Worm (Caenorhabditis elegans) whole organism, early embryonic: ENCODE data around the gene dpy-10.

Experiments
- B0310.2 ChIP-seq: sonication (generic microtip); optimal IDR thresholded peaks from 2 replicates; lab custom pipeline; 2016; ENCODE audit warnings: mild to moderate bottlenecking, missing genetic modification characterization, missing compliant biosample characterization
- F13C5.2 ChIP-seq: sonication (generic microtip); optimal IDR thresholded peaks from 2 replicates; lab custom pipeline; 2017; ENCODE audit warnings: mild to moderate bottlenecking, missing genetic modification characterization, inconsistent platforms, missing compliant biosample characterization
- aly-1 ChIP-seq: sonication (generic microtip); optimal IDR thresholded peaks from 2 replicates; lab custom pipeline; 2016; ENCODE audit warnings: missing genetic modification characterization, missing compliant biosample characterization
- ama-1 ChIP-seq: fragments of 150-350 bp; optimal IDR thresholded peaks from 2 replicates; lab custom pipeline; 2014
- ceh-13 ChIP-seq: fragments of 200-800 bp; sonication (Bioruptor generic); optimal IDR thresholded peaks from 2 replicates; lab custom pipeline; 2018; ENCODE audit warnings: mild to moderate bottlenecking, missing genetic modification characterization, missing compliant biosample characterization
- ceh-36 ChIP-seq: sonication (generic microtip); optimal IDR thresholded peaks from 2 replicates; lab custom pipeline; 2016; ENCODE audit warnings: missing genetic modification characterization, inconsistent platforms, missing compliant biosample characterization
- ets-7 ChIP-seq: sonication (generic microtip); optimal IDR thresholded peaks from 2 replicates; lab custom pipeline; 2016; ENCODE audit warnings: missing genotype, missing genetic modification characterization, missing compliant biosample characterization
- flt-1 ChIP-seq: fragments of 200-800 bp; sonication (Bioruptor generic); IDR thresholded peaks from 2 replicates; pipeline ENCODE4 v1.3.6; 2022; ENCODE audit warnings: missing genetic modification characterization, missing compliant biosample characterization
- hmbx-1 ChIP-seq: sonication (generic microtip); optimal IDR thresholded peaks from 2 replicates; lab custom pipeline; 2016; ENCODE audit warnings: mild to moderate bottlenecking, missing genetic modification characterization, missing compliant biosample characterization
- hmg-4 ChIP-seq: fragments of 200-800 bp; sonication (Bioruptor generic); optimal IDR thresholded peaks from 2 replicates; lab custom pipeline; 2018; ENCODE audit warnings: mild to moderate bottlenecking, missing genetic modification characterization, missing compliant biosample characterization
- hnd-1 ChIP-seq: sonication (generic microtip); optimal IDR thresholded peaks from 2 replicates; lab custom pipeline; 2016; ENCODE audit warnings: missing genetic modification characterization, missing compliant biosample characterization
- pes-1 ChIP-seq: fragments of 200-800 bp; sonication (Bioruptor generic); IDR thresholded peaks from 2 replicates; pipeline ENCODE4 v1.3.6; 2022; ENCODE audit warnings: missing genetic modification reagents, missing genetic modification characterization, missing compliant biosample characterization
- scrt-1 ChIP-seq: fragments of 200-800 bp; sonication (Bioruptor generic); IDR thresholded peaks from 2 replicates; pipeline ENCODE4 v1.3.6; 2022; ENCODE audit warnings: missing genetic modification characterization, missing compliant biosample characterization
- sea-1 ChIP-seq: fragments of 200-800 bp; sonication (Bioruptor generic); conservative IDR thresholded peaks from 2 replicates; pipeline ENCODE4 v1.3.6; 2022; ENCODE audit warnings: missing genetic modification characterization, missing compliant biosample characterization
- tbx-11 ChIP-seq: fragments of 200-800 bp; sonication (Bioruptor generic); IDR thresholded peaks from 2 replicates; pipeline ENCODE4 v1.3.6; 2022; ENCODE audit warnings: missing genetic modification characterization, missing compliant biosample characterization
- tbx-37 ChIP-seq: fragments of 200-800 bp; sonication (Bioruptor generic); conservative IDR thresholded peaks from 2 replicates; pipeline ENCODE4 v1.3.6; 2022; ENCODE audit warnings: missing genetic modification reagents, missing genetic modification characterization, missing compliant biosample characterization
- tra-4 ChIP-seq: sonication (generic microtip); optimal IDR thresholded peaks from 2 replicates; lab custom pipeline; 2017; ENCODE audit warnings: missing genetic modification characterization, missing compliant biosample characterization

The dpy-10 gene

DNA sequence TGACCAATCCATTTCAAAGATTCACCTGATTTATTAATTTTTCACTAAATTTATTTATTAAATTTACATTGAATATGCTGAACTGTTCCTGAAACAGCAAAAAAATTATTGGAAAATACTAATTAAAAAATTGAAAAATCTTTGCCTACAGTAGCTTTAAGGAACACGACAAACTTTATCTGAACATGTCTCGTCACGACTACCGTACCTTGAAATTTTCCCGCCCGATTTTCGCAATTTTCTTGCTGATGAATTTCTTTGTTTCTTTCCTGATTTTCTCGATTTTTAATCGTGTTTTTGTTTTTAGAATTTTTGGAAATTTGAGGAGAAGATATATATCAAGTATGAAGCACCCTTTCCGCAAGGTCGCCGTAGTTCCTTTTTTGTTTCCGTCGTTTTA, 29.1 kb downstream of the dpy-10 start:
- TF ChIP-seq ets-7 (tag; lab: Kevin White, UChicago) (no peak), sea-1 (no peak), hmg-4 (GFP tag; lab: Kevin White, UChicago) (no peak), ceh-13 (no peak), pes-1 (no peak), hnd-1 (tag; lab: Kevin White, UChicago) (no peak), flt-1 (no peak), tbx-11 (no peak), B0310.2 (tag; lab: Kevin White, UChicago) (no peak), F13C5.2 (tag; lab: Kevin White, UChicago) (no peak), aly-1 (tag; lab: Kevin White, UChicago) (no peak), ceh-36 (tag; lab: Kevin White, UChicago) (no peak), scrt-1 (no peak)

DNA sequence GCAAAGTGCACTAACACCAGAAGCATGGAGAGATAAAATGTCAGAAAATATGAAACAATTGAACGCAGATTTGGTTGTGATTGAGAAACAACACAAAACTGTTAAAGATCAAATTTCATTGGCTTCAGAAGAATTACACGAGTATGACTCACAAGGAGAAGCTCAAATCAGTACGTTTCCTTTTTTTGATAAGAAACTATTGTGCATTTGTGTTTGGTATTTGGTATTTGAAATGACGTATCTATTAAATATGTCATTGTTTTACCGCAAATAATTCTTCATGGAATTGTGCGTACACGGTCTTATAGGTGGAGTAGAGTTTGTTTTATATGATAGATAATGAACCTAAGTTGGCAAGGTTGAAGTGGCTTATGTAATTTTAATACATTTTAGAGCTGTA, 30.5 kb downstream of the dpy-10 start:
- TF ChIP-seq scrt-1: no peak
- no peak for TF ChIP-seq pes-1
- TF ChIP-seq ama-1 (lab: Kevin White, UChicago): no peak
- TF ChIP-seq hmg-4 (GFP tag; lab: Kevin White, UChicago): no peak
- no peak for TF ChIP-seq hnd-1 (tag; lab: Kevin White, UChicago)
- TF ChIP-seq tbx-11: no peak
- no peak for TF ChIP-seq tra-4 (tag; lab: Kevin White, UChicago)
- no peak for TF ChIP-seq aly-1 (tag; lab: Kevin White, UChicago)
- TF ChIP-seq flt-1: no peak
- TF ChIP-seq tbx-37 (GFP tag; lab: Robert Waterston, UW): no peak
- TF ChIP-seq hmbx-1 (tag; lab: Kevin White, UChicago): no peak
- TF ChIP-seq sea-1: no peak

DNA sequence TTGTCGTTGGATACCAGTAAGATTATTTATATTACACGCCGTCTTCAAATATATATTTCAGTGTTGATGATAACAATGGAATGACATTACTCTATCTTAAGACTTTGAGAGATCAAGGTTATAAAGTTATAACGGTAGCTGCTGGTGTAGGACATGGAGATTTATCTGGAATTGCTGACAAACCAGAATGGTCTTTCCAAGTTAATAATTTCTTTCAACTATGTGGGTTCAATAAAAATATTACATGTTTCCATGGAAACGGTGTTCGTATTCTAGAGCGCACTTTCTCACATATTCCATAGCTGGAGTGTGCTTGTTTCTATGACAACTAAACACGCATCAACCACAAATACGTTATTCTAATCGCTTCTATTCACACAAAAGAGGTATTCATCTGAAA, 32.3 kb downstream of the dpy-10 start, which contains the start of gene ift-74:
Gene ift-74 (plus strand): TSS at position 301 of the 400 bp plus-strand sequence.
- no peak for TF ChIP-seq hmbx-1 (tag; lab: Kevin White, UChicago)
- no peak for TF ChIP-seq ceh-13
- no peak for TF ChIP-seq aly-1 (tag; lab: Kevin White, UChicago)
- TF ChIP-seq ama-1 (lab: Kevin White, UChicago): no peak

DNA sequence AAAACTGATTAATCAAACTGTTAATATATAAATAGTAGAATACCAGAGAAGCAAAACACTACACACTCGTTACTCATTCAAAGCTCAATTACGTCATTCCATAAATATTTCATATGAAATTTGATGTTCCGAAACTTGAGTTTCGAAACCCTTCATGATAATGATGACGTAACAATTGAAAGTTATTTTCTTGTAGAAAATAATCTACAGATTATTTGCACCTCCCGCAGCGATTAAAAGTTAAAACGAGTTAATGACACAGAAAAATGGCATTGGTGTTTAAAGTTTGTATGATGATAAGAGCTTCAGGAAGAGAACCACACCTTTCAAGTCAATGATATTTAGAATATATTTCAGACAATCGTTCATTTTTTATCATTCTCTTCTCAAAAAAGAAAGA, 38.1 kb downstream of the dpy-10 start, which contains the start of gene H43E16.1:
Gene H43E16.1 (plus strand): TSS at position 375 of the 400 bp plus-strand sequence.
- no peak for TF ChIP-seq tbx-37 (GFP tag; lab: Robert Waterston, UW)

- TF ChIP-seq pes-1: no peak
- no peak for TF ChIP-seq B0310.2 (tag; lab: Kevin White, UChicago)
- no peak for TF ChIP-seq aly-1 (tag; lab: Kevin White, UChicago)
- no peak for TF ChIP-seq tbx-37 (GFP tag; lab: Robert Waterston, UW)
- no peak for TF ChIP-seq flt-1
- no peak for TF ChIP-seq scrt-1
- no peak for TF ChIP-seq hmbx-1 (tag; lab: Kevin White, UChicago)
- TF ChIP-seq hmg-4 (GFP tag; lab: Kevin White, UChicago): no peak
- no peak for TF ChIP-seq tbx-11
- TF ChIP-seq ama-1 (lab: Kevin White, UChicago): no peak
- TF ChIP-seq sea-1: no peak
- no peak for TF ChIP-seq ceh-36 (tag; lab: Kevin White, UChicago)
- no peak for TF ChIP-seq tra-4 (tag; lab: Kevin White, UChicago)
- TF ChIP-seq F13C5.2 (tag; lab: Kevin White, UChicago): no peak
- no peak for TF ChIP-seq ets-7 (tag; lab: Kevin White, UChicago)
These were observed 43.5 kb downstream of the dpy-10 start for ce11 chrII:6668496-6668895.

DNA sequence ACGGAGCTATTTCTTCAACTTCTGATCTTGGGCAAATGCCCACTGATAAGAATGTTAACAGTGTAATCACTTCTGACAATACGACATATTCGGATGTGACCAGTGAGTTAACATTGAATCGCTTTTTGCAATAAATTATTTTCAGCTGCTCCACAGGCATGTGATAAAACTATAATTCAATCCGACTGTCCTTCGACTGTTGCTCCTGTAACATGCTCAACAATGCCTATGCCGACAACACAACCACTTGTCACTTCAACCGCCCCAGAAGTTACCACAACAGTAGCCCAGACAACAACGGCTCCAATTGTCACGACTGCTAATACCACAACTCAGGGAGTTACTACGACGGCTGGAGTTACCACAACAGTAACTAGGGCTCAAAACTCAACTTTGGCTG, 44.5 kb downstream of the dpy-10 start:
- TF ChIP-seq aly-1 (tag; lab: Kevin White, UChicago) (no peak), flt-1 (no peak), B0310.2 (tag; lab: Kevin White, UChicago) (no peak), ets-7 (tag; lab: Kevin White, UChicago) (no peak), ceh-36 (tag; lab: Kevin White, UChicago) (no peak), ceh-13 (no peak)

DNA sequence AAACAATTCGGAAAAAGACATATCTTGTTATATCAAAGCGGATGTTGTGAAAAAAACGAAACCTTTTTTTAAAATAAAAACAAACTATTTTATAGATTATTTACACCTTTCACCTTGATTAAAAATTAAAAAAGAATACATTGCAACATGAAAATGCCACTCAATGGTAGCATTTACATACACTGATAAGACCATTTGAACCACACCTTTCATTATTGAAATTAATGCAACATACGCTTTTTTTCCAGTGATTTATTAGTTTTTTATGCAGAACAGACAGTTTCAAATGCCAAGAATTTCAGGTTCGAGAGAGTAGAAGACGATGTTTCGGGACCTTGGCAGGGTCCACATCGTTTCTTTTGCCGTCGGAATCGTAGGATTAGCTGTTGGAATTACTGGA, 45.4 kb downstream of the dpy-10 start, which contains the start of gene T19D12.1:
Gene T19D12.1 (plus strand): TSS at position 301 of the 400 bp plus-strand sequence.
- TF ChIP-seq hmbx-1 (tag; lab: Kevin White, UChicago) (no peak), hnd-1 (tag; lab: Kevin White, UChicago) (no peak), F13C5.2 (tag; lab: Kevin White, UChicago) (no peak), tbx-11 (no peak), tra-4 (tag; lab: Kevin White, UChicago) (no peak), ama-1 (lab: Kevin White, UChicago) (no peak), ceh-13 (no peak), tbx-37 (GFP tag; lab: Robert Waterston, UW) (no peak), flt-1 (no peak), hmg-4 (GFP tag; lab: Kevin White, UChicago) (no peak), scrt-1 (no peak), aly-1 (tag; lab: Kevin White, UChicago) (no peak), ets-7 (tag; lab: Kevin White, UChicago) (no peak)

ce11 chrII:6665908-6666307, 46.1 kb downstream of the dpy-10 start:
- TF ChIP-seq ceh-13 (no peak), B0310.2 (tag; lab: Kevin White, UChicago) (no peak), sea-1 (no peak), hnd-1 (tag; lab: Kevin White, UChicago) (no peak), ceh-36 (tag; lab: Kevin White, UChicago) (no peak), hmg-4 (GFP tag; lab: Kevin White, UChicago) (no peak), ets-7 (tag; lab: Kevin White, UChicago) (no peak), flt-1 (no peak), tbx-11 (no peak), F13C5.2 (tag; lab: Kevin White, UChicago) (no peak), pes-1 (no peak), hmbx-1 (tag; lab: Kevin White, UChicago) (no peak), aly-1 (tag; lab: Kevin White, UChicago) (no peak), scrt-1 (no peak), tbx-37 (GFP tag; lab: Robert Waterston, UW) (no peak), ama-1 (lab: Kevin White, UChicago) (no peak), tra-4 (tag; lab: Kevin White, UChicago) (no peak)
